Worm (Caenorhabditis elegans) whole organism, L1 larva: ENCODE results near the gene hmg-12.

Source experiments
- C04F5.9 ChIP-seq: sonication (generic microtip); optimal IDR thresholded peaks from 2 replicates; lab custom pipeline; 2016; ENCODE audit warnings: missing genetic modification characterization, missing compliant biosample characterization
- Y116A8C.19 ChIP-seq: sonication (generic microtip); optimal IDR thresholded peaks from 2 replicates; lab custom pipeline; 2016; ENCODE audit warnings: missing compliant biosample characterization, missing genetic modification characterization, borderline replicate concordance
- aha-1 ChIP-seq: fragments of 150-350 bp; optimal IDR thresholded peaks from 2 replicates; lab custom pipeline; 2014; ENCODE audit warnings: missing biosample characterization, missing genetic modification characterization
- aly-2 ChIP-seq: fragments of 150-350 bp; optimal IDR thresholded peaks from 2 replicates; lab custom pipeline; 2014; ENCODE audit warnings: missing biosample characterization, missing genetic modification characterization
- ama-1 ChIP-seq: fragments of 150-350 bp; optimal IDR thresholded peaks from 2 replicates; lab custom pipeline; 2014
- blmp-1 ChIP-seq: fragments of 150-350 bp; optimal IDR thresholded peaks from 2 replicates; lab custom pipeline; 2014; ENCODE audit warnings: missing biosample characterization, missing genetic modification characterization
- ceh-82 ChIP-seq, 3 experiments: fragments of 150-350 bp in 1 of 3; sonication (generic microtip) in 2 of 3; optimal IDR thresholded peaks; 2 replicates each; lab custom pipeline; 2014 to 2017; ENCODE audit warnings: missing biosample characterization in 3 of 3, missing genetic modification characterization in 3 of 3
- efl-1 ChIP-seq, 4 experiments: fragments of 150-350 bp; optimal IDR thresholded peaks in 3 of 4; peaks in 1 of 4; 1 replicate in 1 of 4; 2 replicates in 3 of 4; lab custom pipeline; 2014; ENCODE audit warnings: missing biosample characterization in 2 of 4, missing genetic modification characterization in 2 of 4, missing genetic modification reagents in 2 of 4
- efl-3 ChIP-seq: fragments of 200-800 bp; sonication (Bioruptor generic); optimal IDR thresholded peaks from 2 replicates; lab custom pipeline; 2018; ENCODE audit warnings: mild to moderate bottlenecking, missing genetic modification characterization, missing compliant biosample characterization
- egl-13 ChIP-seq: sonication (generic microtip); optimal IDR thresholded peaks from 2 replicates; lab custom pipeline; 2016; ENCODE audit warnings: missing genotype, missing genetic modification reagents, missing genetic modification characterization, missing compliant biosample characterization
- elt-3 ChIP-seq, 6 experiments: fragments of 150-350 bp in 1 of 6; sonication (generic microtip); optimal IDR thresholded peaks; 2 replicates each; lab custom pipeline; 2017 to 2018; ENCODE audit warnings: missing biosample characterization in 6 of 6, missing genetic modification characterization in 6 of 6, inconsistent platforms in 1 of 6
- ets-5 ChIP-seq: fragments of 200-800 bp; sonication (Bioruptor generic); IDR thresholded peaks from 2 replicates; pipeline ENCODE4 v1.3.6; 2022; ENCODE audit warnings: missing genetic modification characterization, missing compliant biosample characterization
- fkh-10 ChIP-seq: sonication (generic microtip); optimal IDR thresholded peaks from 2 replicates; lab custom pipeline; 2017; ENCODE audit warnings: missing biosample characterization, missing genetic modification reagents, missing genetic modification characterization
- fkh-8 ChIP-seq: sonication (generic microtip); optimal IDR thresholded peaks from 2 replicates; lab custom pipeline; 2016; ENCODE audit warnings: mild to moderate bottlenecking, missing genetic modification characterization, missing compliant biosample characterization
- fos-1 ChIP-seq: fragments of 150-350 bp; optimal IDR thresholded peaks from 2 replicates; lab custom pipeline; 2014; ENCODE audit warnings: missing biosample characterization, missing genetic modification characterization
- isw-1 ChIP-seq: fragments of 200-800 bp; sonication (Bioruptor generic); IDR thresholded peaks from 2 replicates; pipeline ENCODE4 v1.3.6; 2022; ENCODE audit warnings: missing genetic modification characterization, missing compliant biosample characterization
- lin-14 ChIP-seq: fragments of 200-800 bp; sonication (Bioruptor generic); optimal IDR thresholded peaks from 2 replicates; lab custom pipeline; 2018; ENCODE audit warnings: mild to moderate bottlenecking, missing genetic modification characterization, moderate library complexity, missing compliant biosample characterization
- lin-15B ChIP-seq: fragments of 150-350 bp; sonication (generic microtip); optimal IDR thresholded peaks from 3 replicates; lab custom pipeline; 2014; ENCODE audit warnings: missing biosample characterization, missing genetic modification characterization
- lsy-2 ChIP-seq, 2 experiments: fragments of 150-350 bp; optimal IDR thresholded peaks; 2 replicates each; lab custom pipeline; 2014; ENCODE audit warnings: missing biosample characterization in 2 of 2, missing genetic modification characterization in 2 of 2
- mef-2 ChIP-seq: fragments of 150-350 bp; optimal IDR thresholded peaks from 2 replicates; lab custom pipeline; 2014; ENCODE audit warnings: missing biosample characterization, missing genetic modification characterization
- mep-1 ChIP-seq: fragments of 150-350 bp; optimal IDR thresholded peaks from 2 replicates; lab custom pipeline; 2014; ENCODE audit warnings: missing biosample characterization, missing genetic modification characterization
- nhr-20 ChIP-seq: sonication (generic microtip); optimal IDR thresholded peaks from 2 replicates; lab custom pipeline; 2016; ENCODE audit warnings: mild to moderate bottlenecking, missing genetic modification characterization, missing compliant biosample characterization
- nhr-28 ChIP-seq: fragments of 150-350 bp; optimal IDR thresholded peaks from 2 replicates; lab custom pipeline; 2014; ENCODE audit warnings: missing biosample characterization, missing genetic modification characterization
- nhr-47 ChIP-seq: sonication (generic microtip); optimal IDR thresholded peaks from 2 replicates; lab custom pipeline; 2016; ENCODE audit warnings: mild to moderate bottlenecking, missing genetic modification characterization, moderate library complexity, missing compliant biosample characterization
- nhr-84 ChIP-seq: sonication (generic microtip); optimal IDR thresholded peaks from 2 replicates; lab custom pipeline; 2017; ENCODE audit warnings: missing biosample characterization, missing genetic modification characterization
- nhr-85 ChIP-seq: sonication (generic microtip); peaks from one replicate; lab custom pipeline; 2016; ENCODE audit warnings: missing genetic modification characterization, inconsistent platforms, missing compliant biosample characterization
- nhr-90 ChIP-seq: sonication (generic microtip); optimal IDR thresholded peaks from 2 replicates; lab custom pipeline; 2016; ENCODE audit warnings: mild to moderate bottlenecking, missing genetic modification characterization, missing compliant biosample characterization; ENCODE audit not compliant: poor library complexity
- pax-3 ChIP-seq: fragments of 200-800 bp; sonication (Bioruptor generic); optimal IDR thresholded peaks from 2 replicates; lab custom pipeline; 2018; ENCODE audit warnings: mild to moderate bottlenecking, missing genetic modification characterization, moderate library complexity, missing compliant biosample characterization
- snu-23 ChIP-seq: sonication (generic microtip); optimal IDR thresholded peaks from 2 replicates; lab custom pipeline; 2016; ENCODE audit warnings: missing genetic modification characterization, missing compliant biosample characterization
- sox-4 ChIP-seq: sonication (generic microtip); optimal IDR thresholded peaks from 2 replicates; lab custom pipeline; 2016; ENCODE audit warnings: missing genetic modification characterization, missing compliant biosample characterization
- swsn-7 ChIP-seq: sonication (generic microtip); optimal IDR thresholded peaks from 2 replicates; lab custom pipeline; 2016; ENCODE audit warnings: missing genetic modification characterization, missing compliant biosample characterization
- unc-30 ChIP-seq: sonication (generic microtip); optimal IDR thresholded peaks from 2 replicates; lab custom pipeline; 2017; ENCODE audit warnings: missing biosample characterization, missing genetic modification characterization
- vab-15 ChIP-seq: sonication (generic microtip); optimal IDR thresholded peaks from 2 replicates; lab custom pipeline; 2017; ENCODE audit warnings: missing genotype, mild to moderate bottlenecking, missing genetic modification characterization, missing compliant biosample characterization
- zip-4 ChIP-seq: fragments of 200-800 bp; sonication (Bioruptor generic); optimal IDR thresholded peaks from 2 replicates; lab custom pipeline; 2018; ENCODE audit warnings: mild to moderate bottlenecking, missing genetic modification characterization, moderate library complexity, missing compliant biosample characterization
- ztf-11 ChIP-seq, 2 experiments: sonication (generic microtip); optimal IDR thresholded peaks; 2 replicates each; lab custom pipeline; 2016 to 2017; ENCODE audit warnings: missing genetic modification characterization in 2 of 2, missing biosample characterization in 1 of 2, missing compliant biosample characterization in 1 of 2
- ztf-4 ChIP-seq: fragments of 150-350 bp; optimal IDR thresholded peaks from 2 replicates; lab custom pipeline; 2014; ENCODE audit warnings: missing biosample characterization, missing genetic modification characterization

Gene hmg-12

DNA sequence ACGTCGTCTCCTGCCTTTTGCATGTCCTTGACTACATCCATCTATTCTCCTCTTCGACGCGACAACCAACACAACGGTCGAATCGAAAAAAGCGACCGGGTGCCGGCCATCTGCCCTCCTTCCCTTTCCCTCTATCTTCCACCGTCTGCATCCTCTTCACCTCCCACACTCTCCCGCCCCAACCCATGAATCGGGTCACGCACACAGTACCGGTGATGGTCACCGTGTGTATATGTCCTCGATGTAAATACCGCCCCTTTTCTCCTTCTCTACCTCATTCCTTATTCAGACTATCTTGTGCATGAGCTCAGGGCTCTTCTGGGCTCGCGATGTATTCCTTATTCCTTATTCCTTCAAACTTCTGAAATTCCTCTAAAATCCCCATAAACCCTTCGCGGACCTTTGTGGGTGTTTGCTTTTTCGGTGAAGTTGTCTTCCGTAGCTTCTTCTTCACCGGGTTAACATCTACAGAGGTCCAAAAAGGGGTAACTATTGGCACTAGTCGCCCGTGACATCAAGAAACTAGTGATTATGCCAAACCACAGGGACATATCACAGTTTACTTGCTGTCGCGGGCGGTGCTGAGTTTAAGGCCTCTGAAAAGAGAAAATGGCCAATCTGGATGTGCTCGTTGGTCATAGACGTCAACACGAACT lies 26.8 kb upstream of the hmg-12 start (continued):
- peak; percentile 33 for TF ChIP-seq nhr-90 (tag; lab: Kevin White, UChicago)
- TF ChIP-seq pax-3 = no peak
- no peak for TF ChIP-seq vab-15 (tag; lab: Kevin White, UChicago)
- TF ChIP-seq snu-23 (GFP tag; lab: Kevin White, UChicago) = peak; percentile 55
- TF ChIP-seq nhr-84 (tag; lab: Kevin White, UChicago) = no peak
- TF ChIP-seq fkh-10 (GFP tag; lab: Kevin White, UChicago) = no peak
- no peak for TF ChIP-seq ztf-4
- TF ChIP-seq nhr-28 (tag; lab: Kevin White, UChicago) = no peak
- peak; percentile 18 for TF ChIP-seq swsn-7
- no peak for TF ChIP-seq efl-3
- TF ChIP-seq nhr-20 (tag; lab: Kevin White, UChicago) = peak; percentile 54
- no peak for TF ChIP-seq aly-2 (tag; lab: Kevin White, UChicago)
- TF ChIP-seq lin-15B = no peak
- TF ChIP-seq C04F5.9 = no peak

DNA sequence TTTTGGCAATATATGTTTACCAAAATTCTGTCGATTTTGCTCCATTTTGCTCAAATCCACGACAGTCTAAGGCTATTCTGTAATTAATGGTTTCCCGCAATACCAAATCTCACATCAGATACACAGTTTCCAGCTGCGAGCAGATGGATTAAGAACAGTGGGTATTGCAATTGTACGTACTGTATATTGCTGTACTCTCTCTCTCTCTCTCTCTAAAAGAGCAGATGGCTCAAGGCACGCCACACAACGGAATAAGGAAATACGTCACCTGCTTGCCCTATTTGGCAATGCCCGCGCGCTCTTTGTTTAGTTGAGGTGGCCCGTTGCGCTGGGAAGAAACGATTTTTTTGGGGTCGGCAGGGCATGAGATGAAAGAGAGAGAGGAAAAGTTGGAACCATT lies 25.7 kb upstream of the hmg-12 start:
- TF ChIP-seq nhr-85 (peak; percentile 72), ets-5 (GFP tag; lab: Robert Waterston, UW) (no peak), zip-4 (GFP tag; lab: Kevin White, UChicago) (no peak), nhr-47 (tag; lab: Kevin White, UChicago) (no peak), ztf-11 (tag; optimal IDR thresholded peaks at IDR 0.05; lab: Kevin White, UChicago) (peak in 1 of 2 experiments; percentile 62), unc-30 (no peak), Y116A8C.19 (tag; lab: Kevin White, UChicago) (no peak), elt-3 (tag; optimal IDR thresholded peaks at IDR 0.05; lab: Kevin White, UChicago) (no peak), mep-1 (tag; lab: Kevin White, UChicago) (no peak), vab-15 (tag; lab: Kevin White, UChicago) (no peak)

DNA sequence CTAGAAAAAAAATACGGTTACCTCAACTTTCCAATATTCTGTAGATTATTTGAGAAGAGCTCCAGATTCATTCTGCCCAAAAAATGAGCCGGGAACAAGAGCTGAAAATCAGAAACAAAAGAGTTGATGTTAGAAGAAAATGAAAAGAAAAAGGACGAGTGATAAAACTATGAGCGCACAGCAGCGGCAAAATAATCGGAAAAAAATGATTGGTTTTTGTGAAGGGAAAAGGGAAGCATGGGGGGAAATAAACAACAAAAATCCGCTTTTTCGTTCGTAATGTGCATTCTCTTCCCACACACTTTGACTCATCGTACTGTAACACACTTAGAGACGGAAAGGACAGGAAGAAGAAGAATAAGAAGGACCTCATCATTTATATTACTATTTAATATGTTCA lies 23.0 kb upstream of the hmg-12 start, which contains the start of gene ZK930.2:
Gene ZK930.2, minus strand, starts transcription at position 101 of the 400 bp plus-strand sequence.
- TF ChIP-seq zip-4 (GFP tag; lab: Kevin White, UChicago) (no peak), efl-1 (optimal IDR thresholded peaks at IDR 0.05; lab: Kevin White, UChicago) (no peak), efl-1 (GFP tag; optimal IDR thresholded peaks at IDR 0.05 in 1 of 2; lab: Kevin White, UChicago) (peak in 1 of 2 experiments; percentile 27)

DNA sequence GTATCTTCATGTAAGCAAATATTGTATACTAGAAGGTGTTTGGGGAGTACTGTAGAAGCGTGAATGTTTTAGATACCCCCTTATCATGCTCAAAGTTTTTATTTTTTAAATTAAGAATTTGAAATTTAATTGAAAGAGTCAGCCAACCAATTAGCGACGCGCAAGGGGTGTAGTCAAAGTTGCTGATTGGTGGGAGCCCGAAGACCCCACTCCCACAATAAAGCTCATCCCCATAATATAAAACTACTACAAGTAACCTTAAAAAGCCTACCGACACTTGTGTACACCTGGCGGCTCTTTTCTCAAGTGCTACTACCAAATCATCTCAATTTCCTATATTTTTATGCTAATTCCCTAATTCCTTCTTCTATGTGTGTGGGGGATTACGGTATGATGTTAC lies 16.6 kb upstream of the hmg-12 start:
- TF ChIP-seq fos-1 (tag; lab: Kevin White, UChicago) (no peak), mef-2 (tag; lab: Kevin White, UChicago) (no peak), ceh-82 (tag; optimal IDR thresholded peaks at IDR 0.05; lab: Kevin White, UChicago) (no peak), nhr-85 (no peak), ama-1 (lab: Kevin White, UChicago) (no peak), efl-1 (optimal IDR thresholded peaks at IDR 0.05; lab: Kevin White, UChicago) (no peak), efl-1 (GFP tag; optimal IDR thresholded peaks at IDR 0.05 in 1 of 2; lab: Kevin White, UChicago) (no peak), isw-1 (no peak), lin-14 (GFP tag; lab: Kevin White, UChicago) (no peak), aha-1 (tag; lab: Kevin White, UChicago) (no peak), swsn-7 (no peak)

DNA sequence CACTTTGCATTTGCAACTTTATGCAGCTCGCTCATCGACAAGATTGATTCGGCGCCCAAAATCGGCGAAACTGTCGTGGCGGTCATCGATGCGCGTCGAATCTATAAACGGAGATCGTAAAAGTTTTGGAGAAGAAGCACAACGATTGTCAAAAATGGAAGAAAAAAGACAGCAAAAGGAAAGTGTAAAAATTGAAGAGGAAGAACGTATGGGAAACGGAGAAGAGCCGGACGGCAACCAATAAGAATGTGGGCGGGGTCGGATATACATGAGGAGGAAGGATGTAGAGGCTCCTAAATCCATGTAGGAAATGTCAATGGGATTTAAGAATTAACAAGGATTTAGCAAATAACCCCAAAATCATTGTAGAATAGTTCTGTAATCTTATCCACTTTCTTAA lies 15.2 kb upstream of the hmg-12 start, which contains the start of gene vab-23:
Gene vab-23, minus strand, starts transcription at position 101 of the 400 bp plus-strand sequence.
- TF ChIP-seq sox-4 (tag; lab: Kevin White, UChicago) = no peak
- no peak for TF ChIP-seq vab-15 (tag; lab: Kevin White, UChicago)
- no peak for TF ChIP-seq C04F5.9
- no peak for TF ChIP-seq lsy-2 (tag; optimal IDR thresholded peaks at IDR 0.05; lab: Kevin White, UChicago)
- no peak for TF ChIP-seq blmp-1
- no peak for TF ChIP-seq egl-13 (tag; lab: Kevin White, UChicago)
- no peak for TF ChIP-seq Y116A8C.19 (tag; lab: Kevin White, UChicago)
- TF ChIP-seq fkh-8 (tag; lab: Kevin White, UChicago) = no peak
- no peak for TF ChIP-seq pax-3
